Worm (Caenorhabditis elegans): ENCODE results near the gene ncx-3.

DNA sequence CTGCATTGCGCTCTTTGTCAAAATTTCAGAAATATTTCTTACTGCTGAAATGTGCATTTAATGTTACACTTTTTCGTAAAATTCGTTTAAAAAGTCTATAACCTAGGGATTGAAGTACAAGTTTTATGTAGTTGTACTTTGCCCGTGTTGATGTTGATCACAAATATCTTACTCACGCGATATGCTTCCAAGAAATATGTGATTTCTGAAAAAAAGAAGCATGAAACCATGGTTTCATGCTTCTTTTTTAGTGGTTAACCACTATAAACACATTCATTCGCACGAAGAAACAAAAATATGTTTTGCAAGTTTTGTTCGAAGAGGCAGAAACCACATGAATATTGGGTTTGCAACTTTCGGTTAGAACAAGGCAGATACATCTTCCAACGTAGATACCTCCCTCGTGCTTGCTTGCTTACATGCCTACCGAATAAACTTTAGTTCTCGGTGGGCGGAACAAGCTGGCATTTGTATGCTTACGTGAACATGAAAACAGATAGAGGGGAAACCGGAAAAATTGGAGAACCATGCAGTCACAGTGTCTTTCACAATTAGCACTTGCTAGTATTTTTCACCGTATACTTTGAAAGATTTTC, 27.4 kb upstream of the ncx-3 start, which contains the start of gene R102.3:
- no peak for TF ChIP-seq elt-3 (tag; optimal IDR thresholded peaks at IDR 0.05)
- no peak for TF ChIP-seq unc-120 (tag; optimal IDR thresholded peaks at IDR 0.05; ENCODE audit: poor library complexity, severe bottlenecking)
- no peak for TF ChIP-seq ceh-43 (GFP tag; optimal IDR thresholded peaks at IDR 0.05)
- TF ChIP-seq blmp-1 (tag; optimal IDR thresholded peaks at IDR 0.05): no peak
